Fruit fly (Drosophila melanogaster) whole organism, wandering third instar larva: ENCODE results near the gene Syp.

ENCODE experiments used
- Abd-B ChIP-seq: fragments of >200 bp; optimal IDR thresholded peaks from 2 replicates; lab custom pipeline; 2017; ENCODE audit warnings: missing biosample characterization, missing genetic modification characterization
- CG32264 ChIP-seq: fragments of 200-800 bp; sonication (Bioruptor generic); optimal IDR thresholded peaks from 2 replicates; lab custom pipeline; 2016; ENCODE audit warnings: missing biosample characterization, missing genetic modification characterization
- Dfd ChIP-seq: fragments of >200 bp; optimal IDR thresholded peaks from 2 replicates; lab custom pipeline; 2017; ENCODE audit warnings: missing biosample characterization, missing genetic modification characterization
- Dif ChIP-seq: fragments of 200-275, 200-300 bp; sonication (Bioruptor generic); optimal IDR thresholded peaks from 2 replicates; lab custom pipeline; 2018; ENCODE audit warnings: missing biosample characterization, missing genetic modification characterization; ENCODE audit not compliant: partially characterized antibody
- GATAd ChIP-seq: sonication (Bioruptor generic); optimal IDR thresholded peaks from 2 replicates; lab custom pipeline; 2016; ENCODE audit warnings: missing biosample characterization, missing genetic modification characterization
- HLH106 ChIP-seq: fragments of 200-800 bp; optimal IDR thresholded peaks from 3 replicates; lab custom pipeline; 2019; ENCODE audit warnings: missing biosample characterization, mild to moderate bottlenecking, missing genetic modification characterization, moderate library complexity
- Hr83 ChIP-seq: fragments of 200-300 bp; sonication (Bioruptor generic); optimal IDR thresholded peaks from 2 replicates; lab custom pipeline; 2016; ENCODE audit warnings: missing biosample characterization, mild to moderate bottlenecking, missing genetic modification characterization, moderate library complexity; ENCODE audit not compliant: poor library complexity, severe bottlenecking
- OdsH ChIP-seq: fragments of 200-800 bp; sonication (Bioruptor generic); optimal IDR thresholded peaks from 2 replicates; lab custom pipeline; 2016; ENCODE audit warnings: missing biosample characterization, mild to moderate bottlenecking, missing genetic modification characterization
- Rel ChIP-seq, 2 experiments: fragments of 200-800 bp; sonication (Bioruptor generic) in 1 of 2; optimal IDR thresholded peaks; 2 replicates in 1 of 2; 3 replicates in 1 of 2; lab custom pipeline; 2016 to 2019; ENCODE audit warnings: mild to moderate bottlenecking in 2 of 2, missing biosample characterization in 2 of 2, missing genetic modification characterization in 2 of 2, moderate library complexity in 1 of 2
- Sp1 ChIP-seq: fragments of 200-800 bp; sonication (Bioruptor generic); optimal IDR thresholded peaks from 3 replicates; lab custom pipeline; 2019; ENCODE audit warnings: missing biosample characterization, mild to moderate bottlenecking, missing genetic modification characterization, moderate library complexity
- Vsx2 ChIP-seq: fragments of 200-300, 225-300 bp; sonication (Bioruptor generic); optimal IDR thresholded peaks from 2 replicates; lab custom pipeline; 2018; ENCODE audit warnings: missing biosample characterization, missing genetic modification characterization; ENCODE audit not compliant: partially characterized antibody
- brk ChIP-seq: fragments of 200-800 bp; sonication (Bioruptor generic); optimal IDR thresholded peaks from 2 replicates; lab custom pipeline; 2016; ENCODE audit warnings: missing biosample characterization, mild to moderate bottlenecking, missing genetic modification characterization
- dl ChIP-seq, 2 experiments: fragments of 175-275, 200-275 bp in 1 of 2; fragments of 200-275 bp in 1 of 2; sonication (Bioruptor generic); optimal IDR thresholded peaks; lab custom pipeline; 2018; ENCODE audit warnings: mild to moderate bottlenecking in 2 of 2, missing biosample characterization in 2 of 2, missing genetic modification characterization in 2 of 2, moderate library complexity in 2 of 2; ENCODE audit not compliant: partially characterized antibody in 2 of 2, insufficient read depth in 1 of 2
- dmrt93B ChIP-seq: fragments of 200-800 bp; sonication (Bioruptor generic); optimal IDR thresholded peaks from 2 replicates; lab custom pipeline; 2018; ENCODE audit warnings: missing biosample characterization, mild to moderate bottlenecking, missing genetic modification characterization
- dsf ChIP-seq: sonication (Bioruptor generic); optimal IDR thresholded peaks from 2 replicates; lab custom pipeline; 2016; ENCODE audit warnings: missing biosample characterization, missing genetic modification characterization, borderline replicate concordance
- foxo ChIP-seq, 2 experiments: fragments of 200-800 bp; sonication (Bioruptor generic); optimal IDR thresholded peaks; 2 replicates in 1 of 2; 3 replicates in 1 of 2; lab custom pipeline; 2016 to 2017; ENCODE audit warnings: missing biosample characterization in 2 of 2, missing genetic modification characterization in 2 of 2
- jim ChIP-seq: fragments of 175-275, 200-325 bp; sonication (Bioruptor generic); optimal IDR thresholded peaks from 2 replicates; lab custom pipeline; 2016; ENCODE audit warnings: missing biosample characterization, mild to moderate bottlenecking, missing genetic modification characterization
- lola ChIP-seq: fragments of >200 bp; optimal IDR thresholded peaks from 2 replicates; lab custom pipeline; 2017; ENCODE audit warnings: missing biosample characterization, missing genetic modification characterization
- pan ChIP-seq: fragments of >200 bp; optimal IDR thresholded peaks from 2 replicates; lab custom pipeline; 2017
- psq ChIP-seq: fragments of 200-800 bp; sonication (Bioruptor generic); optimal IDR thresholded peaks from 3 replicates; lab custom pipeline; 2017; ENCODE audit warnings: missing biosample characterization, mild to moderate bottlenecking, missing genetic modification characterization, moderate library complexity
- rgr ChIP-seq: fragments of 200-800 bp; sonication (Bioruptor generic); optimal IDR thresholded peaks from 3 replicates; lab custom pipeline; 2016; ENCODE audit warnings: missing biosample characterization, mild to moderate bottlenecking, missing genetic modification characterization
- sage ChIP-seq: fragments of 200-800 bp; sonication (Bioruptor generic); optimal IDR thresholded peaks from 2 replicates; lab custom pipeline; 2016; ENCODE audit warnings: missing biosample characterization, mild to moderate bottlenecking, missing genetic modification characterization
- sv ChIP-seq: fragments of 200-800 bp; sonication (Bioruptor generic); optimal IDR thresholded peaks from 3 replicates; lab custom pipeline; 2016; ENCODE audit warnings: missing biosample characterization, missing genetic modification characterization
- tai ChIP-seq: sonication (Bioruptor generic); optimal IDR thresholded peaks from 2 replicates; lab custom pipeline; 2016; ENCODE audit warnings: missing biosample characterization, missing genetic modification characterization
- usp ChIP-seq: fragments of >200 bp; optimal IDR thresholded peaks from 2 replicates; lab custom pipeline; 2017; ENCODE audit warnings: missing biosample characterization, missing genetic modification characterization

The Syp gene

dm6 chr3R:20756429-20756828 lies at the start of gene Syp:
TSS of gene Syp (plus strand) at chr3R:20756729.
- no peak for TF ChIP-seq brk (GFP tag; lab: Kevin White, UChicago)
- TF ChIP-seq rgr (GFP tag; lab: Kevin White, UChicago) = no peak
- no peak for TF ChIP-seq sv
- TF ChIP-seq CG32264 (GFP tag; lab: Kevin White, UChicago) = no peak
- TF ChIP-seq usp = no peak
- no peak for TF ChIP-seq psq (GFP tag; lab: Kevin White, UChicago)
- TF ChIP-seq, all 38 proteins: peak for 0

DNA sequence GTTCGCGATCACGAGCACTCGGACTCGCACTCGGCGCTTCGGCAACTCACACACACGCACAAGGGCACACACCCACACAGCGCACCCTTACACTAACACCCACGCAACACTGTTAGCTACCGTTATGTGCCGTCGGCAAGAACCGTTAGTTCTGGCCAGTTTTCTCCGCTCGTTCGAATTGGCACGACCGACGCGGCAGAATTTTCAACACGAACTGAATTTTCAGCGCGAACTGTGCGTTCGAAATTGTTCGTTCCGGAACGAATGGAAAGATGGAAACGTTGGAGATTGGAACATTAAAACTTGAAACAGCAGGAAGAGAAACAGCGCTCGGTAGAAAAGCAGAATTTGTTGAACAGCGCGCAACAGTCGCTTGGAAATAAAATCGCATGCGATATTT lies 42.2 kb upstream of the Syp start, which contains the start of gene Oamb:
Oamb (minus strand) TSS at position 218 of the 400 bp plus-strand sequence.
- TF ChIP-seq dmrt93B (GFP tag; lab: Kevin White, UChicago) (no peak), sv (no peak), Dfd (GFP tag; lab: Kevin White, UChicago) (no peak), dsf (GFP tag; lab: Kevin White, UChicago) (no peak)

dm6 chr3R:20719286-20719685 lies 37.2 kb upstream of the Syp start:
- TF ChIP-seq dmrt93B (GFP tag; lab: Kevin White, UChicago) = no peak
- TF ChIP-seq brk (GFP tag; lab: Kevin White, UChicago) = no peak

DNA sequence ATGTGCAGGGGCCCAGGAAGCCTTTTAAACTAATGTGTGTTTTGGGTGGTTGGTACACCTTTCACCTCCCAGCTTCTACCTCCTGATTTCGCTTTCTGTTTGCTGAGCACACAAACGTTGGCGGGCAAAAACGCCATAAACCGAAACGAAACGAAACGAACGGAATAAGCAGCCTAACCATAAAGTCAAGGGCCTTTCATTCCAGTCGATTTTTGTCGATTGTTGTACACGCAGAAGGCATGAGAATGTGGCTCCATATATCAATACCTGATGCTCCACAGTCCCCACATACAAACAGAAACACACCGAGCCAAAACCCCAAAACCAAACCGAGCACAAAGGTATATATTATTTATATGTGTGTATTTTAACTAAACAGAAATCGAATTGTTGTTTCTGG lies 33.0 kb upstream of the Syp start:
- no peak for TF ChIP-seq CG32264 (GFP tag; lab: Kevin White, UChicago)
- no peak for TF ChIP-seq lola (GFP tag; lab: Kevin White, UChicago)
- no peak for TF ChIP-seq Dif (GFP tag; lab: Kevin White, UChicago)
- TF ChIP-seq dmrt93B (GFP tag; lab: Kevin White, UChicago) = no peak
- TF ChIP-seq sv = no peak

- TF ChIP-seq Rel (GFP tag; optimal IDR thresholded peaks at IDR 0.05; lab: Kevin White, UChicago) (no peak), Rel (tag; optimal IDR thresholded peaks at IDR 0.05; lab: Kevin White, UChicago) (no peak), GATAd (no peak), jim (GFP tag; lab: Kevin White, UChicago) (no peak), usp (no peak), foxo (GFP tag; optimal IDR thresholded peaks at IDR 0.05; lab: Kevin White, UChicago) (no peak), OdsH (GFP tag; lab: Kevin White, UChicago) (no peak), Dif (GFP tag; lab: Kevin White, UChicago) (no peak)
Observed at dm6 chr3R:20731331-20731730, 25.2 kb upstream of the Syp start, which contains the start of gene CG31205. TSS of gene CG31205 (plus strand) at chr3R:20731631.

DNA sequence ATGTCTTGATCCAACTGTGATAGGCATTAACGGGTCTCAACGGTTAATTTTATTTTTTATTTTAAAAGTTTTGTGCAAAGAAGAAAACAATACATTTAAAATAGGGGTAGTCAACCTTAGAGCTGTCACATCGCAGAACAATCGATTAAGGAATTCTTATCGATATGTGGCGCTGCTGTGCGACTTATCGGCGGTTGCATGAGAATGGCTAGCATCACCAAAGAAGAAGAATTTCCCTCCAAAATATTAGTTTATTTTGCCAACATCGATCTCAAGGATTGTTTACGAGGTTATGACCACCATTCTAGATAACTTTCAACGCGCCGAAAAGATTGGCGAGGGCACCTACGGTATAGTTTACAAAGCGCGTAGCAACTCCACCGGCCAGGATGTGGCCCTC lies 21.1 kb upstream of the Syp start, which contains the start of gene Cdk2:
Cdk2 (plus strand) TSS at position 219 of the 400 bp plus-strand sequence.
- TF ChIP-seq Hr83 (GFP tag; lab: Kevin White, UChicago) (peak; percentile 53), Vsx2 (GFP tag; lab: Kevin White, UChicago) (no peak), foxo (GFP tag; optimal IDR thresholded peaks at IDR 0.05; lab: Kevin White, UChicago) (peak in 1 of 2 experiments; percentile 21), tai (GFP tag; lab: Kevin White, UChicago) (peak; percentile 10), dl (GFP tag; optimal IDR thresholded peaks at IDR 0.05; lab: Kevin White, UChicago; ENCODE audit: insufficient read depth in 1 of 2, partially characterized antibody in 2 of 2) (no peak), HLH106 (peak; percentile 1), Sp1 (no peak)

DNA sequence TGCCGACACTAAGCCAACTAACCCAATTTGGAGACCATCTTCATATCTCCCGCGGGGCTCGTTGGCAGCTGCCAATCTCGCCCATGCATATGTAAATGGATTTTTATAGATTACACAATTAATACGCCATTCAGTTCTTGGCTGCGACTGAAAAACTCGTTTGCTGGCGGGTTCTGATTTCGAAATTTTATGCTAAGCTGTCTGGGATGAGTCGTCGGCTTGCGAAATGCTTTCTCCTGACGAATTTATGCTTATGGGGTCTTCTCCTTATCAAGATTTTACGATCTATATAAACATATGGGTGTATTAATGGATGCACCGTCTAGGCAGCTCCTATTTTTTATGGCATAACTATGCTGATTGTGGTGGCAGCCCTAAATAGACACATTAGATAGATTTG lies 17.5 kb upstream of the Syp start, which contains the start of gene CG17267:
CG17267 (minus strand) TSS at position 101 of the 400 bp plus-strand sequence.
- TF ChIP-seq tai (GFP tag; lab: Kevin White, UChicago) (no peak), HLH106 (no peak), rgr (GFP tag; lab: Kevin White, UChicago) (no peak), brk (GFP tag; lab: Kevin White, UChicago) (no peak), dmrt93B (GFP tag; lab: Kevin White, UChicago) (no peak), CG32264 (GFP tag; lab: Kevin White, UChicago) (no peak), dl (GFP tag; optimal IDR thresholded peaks at IDR 0.05; lab: Kevin White, UChicago; ENCODE audit: insufficient read depth in 1 of 2, partially characterized antibody in 2 of 2) (no peak), Abd-B (no peak), sage (GFP tag; lab: Kevin White, UChicago) (no peak), sv (no peak), pan (no peak), jim (GFP tag; lab: Kevin White, UChicago) (no peak)
